Worm (Caenorhabditis elegans): ENCODE data around the gene chs-2.

DNA sequence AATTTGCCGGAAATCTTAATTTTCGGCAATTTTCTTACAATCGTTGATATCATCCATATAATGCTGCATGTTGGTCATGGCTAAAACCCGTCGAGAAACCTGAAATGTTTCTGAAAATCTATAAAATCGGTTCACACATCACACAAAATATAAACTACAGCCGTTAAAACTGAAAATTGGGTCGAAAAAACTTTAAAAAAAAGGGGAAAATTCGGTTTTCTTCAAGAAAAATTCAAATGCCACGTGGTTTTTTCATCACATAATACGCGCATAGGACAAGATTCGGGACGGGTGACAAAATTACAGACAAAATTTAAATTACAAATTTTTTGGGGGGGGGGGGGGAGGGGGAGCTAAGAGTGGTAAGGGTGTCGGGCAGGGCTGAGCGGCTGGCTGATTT lies 35.9 kb downstream of the chs-2 start, which contains the start of gene Y43H11AL.1:
- TF ChIP-seq ama-1 (optimal IDR thresholded peaks at IDR 0.05) (no peak), flt-1 (GFP tag; IDR thresholded peaks at IDR 0.05) (no peak), tbx-11 (GFP tag; IDR thresholded peaks at IDR 0.05) (no peak), aly-1 (tag; optimal IDR thresholded peaks at IDR 0.05) (no peak), hmbx-1 (tag; optimal IDR thresholded peaks at IDR 0.05) (no peak), pes-1 (GFP tag; IDR thresholded peaks at IDR 0.05) (no peak), F13C5.2 (tag; optimal IDR thresholded peaks at IDR 0.05) (no peak), hnd-1 (tag; optimal IDR thresholded peaks at IDR 0.05) (no peak), hmg-4 (GFP tag; optimal IDR thresholded peaks at IDR 0.05) (no peak), B0310.2 (tag; optimal IDR thresholded peaks at IDR 0.05) (no peak), sea-1 (GFP tag; conservative IDR thresholded peaks at IDR 0.05) (no peak), tra-4 (tag; optimal IDR thresholded peaks at IDR 0.05) (no peak), scrt-1 (GFP tag; IDR thresholded peaks at IDR 0.05) (no peak), tbx-37 (GFP tag; conservative IDR thresholded peaks at IDR 0.05) (no peak)

Measured in whole organism, early embryonic.